Fruit fly (Drosophila melanogaster) whole organism, embryonic: ENCODE measurements around the gene ast.

Source experiments
- Abd-B ChIP-seq: fragments of 200-800 bp; sonication (Bioruptor generic); optimal IDR thresholded peaks from 2 replicates; lab custom pipeline; 2018; ENCODE audit warnings: missing biosample characterization, mild to moderate bottlenecking, missing genetic modification characterization, moderate library complexity
- Blimp-1 ChIP-seq: fragments of 200-800 bp; sonication (Bioruptor generic); optimal IDR thresholded peaks from 3 replicates; lab custom pipeline; 2018; ENCODE audit warnings: missing biosample characterization, missing genetic modification characterization, mild to moderate bottlenecking, moderate library complexity, missing genetic modification reagents
- CG1603 ChIP-seq: fragments of 200-800 bp; sonication (Bioruptor generic); optimal IDR thresholded peaks from 2 replicates; lab custom pipeline; 2019; ENCODE audit warnings: missing biosample characterization, mild to moderate bottlenecking, missing genetic modification characterization, moderate library complexity
- CG18599 ChIP-seq: fragments of 200-800 bp; sonication (Bioruptor generic); optimal IDR thresholded peaks from 3 replicates; lab custom pipeline; 2017; ENCODE audit warnings: missing biosample characterization, missing genetic modification characterization, mild to moderate bottlenecking, moderate library complexity, missing genetic modification reagents
- CG8478 ChIP-seq: fragments of >200 bp; optimal IDR thresholded peaks from 2 replicates; lab custom pipeline; 2018
- Fer1 ChIP-seq: fragments of 200-800 bp; sonication (Bioruptor generic); optimal IDR thresholded peaks from 2 replicates; lab custom pipeline; 2017; ENCODE audit warnings: missing biosample characterization, mild to moderate bottlenecking, missing genetic modification characterization
- Hand ChIP-seq: fragments of 200-800 bp; sonication (Bioruptor generic); optimal IDR thresholded peaks from 2 replicates; lab custom pipeline; 2017; ENCODE audit warnings: mild to moderate bottlenecking, missing biosample characterization, missing genetic modification reagents, missing genetic modification characterization
- Stat92E ChIP-seq, 3 experiments: fragments of >200 bp in 2 of 3; fragments of 200-800 bp in 1 of 3; sonication (Bioruptor generic) in 1 of 3; optimal IDR thresholded peaks; 2 replicates each; lab custom pipeline; 2017 to 2019; ENCODE audit warnings: missing biosample characterization in 3 of 3, missing genetic modification characterization in 3 of 3, mild to moderate bottlenecking in 1 of 3, moderate library complexity in 1 of 3
- ind ChIP-seq: fragments of 200-800 bp; sonication (Bioruptor generic); optimal IDR thresholded peaks from 3 replicates; lab custom pipeline; 2016; ENCODE audit warnings: missing biosample characterization, missing genetic modification characterization
- wdn ChIP-seq: fragments of 200-800 bp; sonication (Bioruptor generic); IDR thresholded peaks from 2 replicates; pipeline ENCODE4 v1.3.6; 2022; ENCODE audit warnings: missing biosample characterization, missing genetic modification characterization
- wor ChIP-seq: fragments of 200-800 bp; sonication (Bioruptor generic); IDR thresholded peaks from 2 replicates; pipeline ENCODE4 v1.3.6; 2022; ENCODE audit warnings: missing biosample characterization, missing genetic modification characterization

DNA sequence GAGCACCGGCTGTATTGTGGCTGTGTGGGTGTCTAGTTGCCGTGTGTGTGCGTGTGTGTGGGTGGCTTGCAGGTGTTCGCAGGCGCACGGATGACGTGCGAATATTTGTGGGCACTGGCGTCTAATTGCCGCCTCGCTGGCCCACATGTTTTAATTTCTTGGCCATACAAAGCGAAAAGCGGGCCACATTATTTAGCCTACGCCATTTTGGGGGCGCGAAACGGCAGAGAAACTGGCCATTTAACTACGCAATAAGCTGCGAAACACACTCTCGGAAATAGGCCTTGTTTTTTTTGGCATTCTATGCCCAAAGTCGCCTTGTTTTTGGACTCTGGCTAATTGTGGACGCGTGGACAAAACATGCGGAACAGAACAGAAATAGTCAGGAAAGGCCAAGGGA is 30.5 kb upstream of the ast start:
- TF ChIP-seq Fer1 (GFP tag; lab: Kevin White, UChicago) (no peak), Blimp-1 (GFP tag; lab: Kevin White, UChicago) (no peak), wdn (GFP tag; lab: Robert Waterston, UW) (no peak), Hand (GFP tag; lab: Kevin White, UChicago) (no peak), Stat92E (GFP tag; optimal IDR thresholded peaks at IDR 0.05; lab: Kevin White, UChicago) (no peak), wor (no peak), CG1603 (tag; lab: Kevin White, UChicago) (no peak), CG18599 (GFP tag; lab: Kevin White, UChicago) (no peak), ind (no peak), CG8478 (lab: Kevin White, UChicago) (peak; percentile 16), Abd-B (no peak)
